Fruit fly (Drosophila melanogaster): ENCODE data around the gene Sfp33A4.

DNA sequence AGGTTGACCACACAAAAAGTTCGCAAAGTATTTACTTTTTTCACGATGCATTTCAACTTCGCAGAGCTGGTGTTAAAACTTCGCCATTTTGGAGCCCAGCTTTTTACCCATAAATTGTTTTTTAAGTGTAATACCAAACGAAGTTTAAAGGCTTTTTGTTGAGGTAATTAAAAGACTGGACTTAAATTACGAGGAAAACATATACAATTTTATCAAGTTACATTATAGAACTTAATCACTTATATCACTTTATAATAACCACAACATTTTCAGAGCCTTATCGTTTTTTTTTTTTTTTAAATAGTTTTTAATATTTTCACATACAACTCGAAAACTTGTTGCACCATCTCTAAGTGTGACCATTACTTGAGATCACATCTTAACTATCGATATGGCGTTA lies 49.0 kb upstream of the Sfp33A4 start, which contains the start of gene CG14931:
- TF ChIP-seq CG8159 (tag; optimal IDR thresholded peaks at IDR 0.05) (no peak), CG17806 (tag; optimal IDR thresholded peaks at IDR 0.05) (no peak), CG15710 (tag; optimal IDR thresholded peaks at IDR 0.05) (no peak), CG4496 (GFP tag; IDR thresholded peaks at IDR 0.05) (no peak), Pif1B (GFP tag; optimal IDR thresholded peaks at IDR 0.05) (no peak), CG34367 (tag; optimal IDR thresholded peaks at IDR 0.05) (no peak), fd96Ca (GFP tag; IDR thresholded peaks at IDR 0.05) (no peak), EcR (GFP tag; optimal IDR thresholded peaks at IDR 0.05) (no peak), CG13204 (GFP tag; optimal IDR thresholded peaks at IDR 0.05) (no peak), Ets98B (GFP tag; IDR thresholded peaks at IDR 0.05) (no peak)
